Worm (Caenorhabditis elegans) whole organism, L2 larva: Measurements from ENCODE around the gene Y119D3B.21.

Source experiments
- aly-2 ChIP-seq: fragments of 150-350 bp; optimal IDR thresholded peaks from 2 replicates; lab custom pipeline; 2014; ENCODE audit warnings: missing biosample characterization, missing genetic modification characterization
- ceh-82 ChIP-seq: fragments of 150-350 bp; optimal IDR thresholded peaks from 2 replicates; lab custom pipeline; 2014; ENCODE audit warnings: missing biosample characterization, missing genetic modification characterization
- lin-13 ChIP-seq: fragments of 150-350 bp; optimal IDR thresholded peaks from 2 replicates; lab custom pipeline; 2014; ENCODE audit warnings: missing biosample characterization, missing genetic modification reagents, missing genetic modification characterization
- mbf-1 ChIP-seq: sonication (generic microtip); optimal IDR thresholded peaks from 2 replicates; lab custom pipeline; 2017; ENCODE audit warnings: missing biosample characterization, missing genetic modification characterization
- nhr-12 ChIP-seq: fragments of 150-350 bp; optimal IDR thresholded peaks from 2 replicates; lab custom pipeline; 2014; ENCODE audit warnings: missing biosample characterization, missing genetic modification characterization
- nhr-237 ChIP-seq: fragments of 150-350 bp; optimal IDR thresholded peaks from 2 replicates; lab custom pipeline; 2014; ENCODE audit warnings: missing biosample characterization, missing genetic modification characterization
- nhr-77 ChIP-seq: fragments of 150-350 bp; optimal IDR thresholded peaks from 2 replicates; lab custom pipeline; 2014; ENCODE audit warnings: missing biosample characterization, missing genetic modification characterization
- sem-4 ChIP-seq: fragments of 150-350 bp; optimal IDR thresholded peaks from 2 replicates; lab custom pipeline; 2014; ENCODE audit warnings: missing biosample characterization, missing genetic modification reagents, missing genetic modification characterization
- unc-39 ChIP-seq: fragments of 150-350 bp; optimal IDR thresholded peaks from 2 replicates; lab custom pipeline; 2014; ENCODE audit warnings: missing biosample characterization, missing genetic modification characterization
- ztf-11 ChIP-seq: sonication (generic microtip); optimal IDR thresholded peaks from 2 replicates; lab custom pipeline; 2017; ENCODE audit warnings: missing biosample characterization, missing genetic modification characterization
- ztf-4 ChIP-seq: fragments of 150-350 bp; optimal IDR thresholded peaks from 2 replicates; lab custom pipeline; 2014; ENCODE audit warnings: missing biosample characterization, missing genetic modification characterization

DNA sequence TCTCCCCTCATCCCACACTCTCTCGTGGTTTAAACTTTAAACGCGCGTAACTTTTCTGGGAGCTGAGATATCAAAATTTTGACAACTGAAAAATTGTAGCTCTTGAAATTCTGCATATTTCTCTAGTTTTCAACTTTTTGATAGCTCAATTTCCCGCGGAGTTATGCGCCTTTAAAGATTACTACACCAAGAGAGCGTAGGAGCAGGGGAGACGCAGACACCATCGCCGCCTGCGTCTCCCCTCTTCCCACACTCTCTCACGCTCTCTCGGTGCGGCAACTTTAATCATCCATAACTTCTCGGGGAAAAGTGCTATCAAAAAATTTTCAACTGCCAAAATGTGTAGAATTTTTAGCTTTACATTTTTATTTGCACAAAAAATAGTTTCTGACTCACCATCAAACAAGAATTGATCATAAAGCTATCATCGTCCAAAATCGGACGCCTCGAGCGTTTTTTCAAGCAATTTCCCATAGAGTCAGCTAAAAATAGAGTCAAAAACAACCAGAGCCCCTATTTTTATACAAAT, 38.7 kb upstream of the Y119D3B.21 start, which contains the start of gene eak-3:
- TF ChIP-seq nhr-237: no peak
- TF ChIP-seq ztf-4 (tag; lab: Kevin White, UChicago): no peak
- TF ChIP-seq aly-2 (tag; lab: Kevin White, UChicago): no peak
- no peak for TF ChIP-seq sem-4
- no peak for TF ChIP-seq mbf-1
- TF ChIP-seq ztf-11 (tag; lab: Kevin White, UChicago): no peak
- no peak for TF ChIP-seq lin-13 (GFP tag; lab: Kevin White, UChicago)
- TF ChIP-seq nhr-77 (tag; lab: Kevin White, UChicago): no peak
- TF ChIP-seq ceh-82 (tag; lab: Kevin White, UChicago): no peak
- TF ChIP-seq unc-39 (tag; lab: Kevin White, UChicago): no peak
- TF ChIP-seq nhr-12 (tag; lab: Kevin White, UChicago): no peak
